Worm (Caenorhabditis elegans) whole organism, L3 larva: ENCODE data around the gene F09C6.14.

ENCODE experiments used
- skn-1 ChIP-seq: fragments of 150-350 bp; optimal IDR thresholded peaks from 2 replicates; lab custom pipeline; 2014; ENCODE audit warnings: missing biosample characterization, missing genetic modification characterization
- tbx-2 ChIP-seq: sonication (generic microtip); optimal IDR thresholded peaks from 2 replicates; lab custom pipeline; 2016; ENCODE audit warnings: mild to moderate bottlenecking, missing genetic modification characterization, missing compliant biosample characterization

DNA sequence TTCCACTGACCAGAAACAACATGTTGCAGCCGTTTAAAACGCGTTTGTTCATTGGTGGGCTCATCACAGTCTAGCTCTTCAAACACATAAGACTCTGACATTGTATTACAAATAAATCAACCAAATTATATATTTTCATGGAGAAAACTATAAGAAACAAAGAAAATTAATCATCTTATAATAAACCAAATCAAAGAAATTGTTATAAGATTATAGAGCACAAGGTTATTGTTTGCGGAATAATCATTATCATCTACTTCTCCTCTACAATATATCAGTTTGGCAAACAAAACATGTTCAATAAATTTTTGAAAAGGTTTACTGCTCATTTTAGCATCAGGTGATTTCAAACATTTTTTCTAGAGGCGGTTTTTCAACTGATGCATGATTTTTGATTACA, 19.1 kb upstream of the F09C6.14 start, which contains the start of the genes clec-32 and clec-24:
- TF ChIP-seq tbx-2 (tag; lab: Kevin White, UChicago) = no peak
- no peak for TF ChIP-seq skn-1 (tag; lab: Kevin White, UChicago)
